Fruit fly (Drosophila melanogaster): Measurements from ENCODE around the gene dsx-c73A.

- TF ChIP-seq usp (GFP tag; optimal IDR thresholded peaks at IDR 0.05) (no peak), pan (optimal IDR thresholded peaks at IDR 0.05) (no peak)
These were observed 28.8 kb upstream of the dsx-c73A start for dm6 chr3L:16480408-16481193.

All from whole organism.